Fruit fly (Drosophila melanogaster): Measurements from ENCODE around the gene CG42590.

The CG42590 gene

dm6 chr3L:8094652-8095129 lies 25.6 kb upstream of the CG42590 start (continued):
- TF ChIP-seq Hr3 (GFP tag; optimal IDR thresholded peaks at IDR 0.05): peak; percentile 16
- peak; percentile 41 for TF ChIP-seq CoRest (tag; optimal IDR thresholded peaks at IDR 0.05)
- peak; percentile 37 for TF ChIP-seq CG8924 (tag; optimal IDR thresholded peaks at IDR 0.05)
- no peak for TF ChIP-seq CG33557 (GFP tag; optimal IDR thresholded peaks at IDR 0.05)
- peak; percentile 46; the same call in 2 of the 3 replicates for TF ChIP-seq row (GFP tag; IDR thresholded peaks at IDR 0.05)
- TF ChIP-seq CG10274 (GFP tag; optimal IDR thresholded peaks at IDR 0.05): no peak
- no peak for TF ChIP-seq zen2 (GFP tag; IDR thresholded peaks at IDR 0.05; ENCODE audit: partially characterized antibody)
- no peak for TF ChIP-seq CG17186 (GFP tag; optimal IDR thresholded peaks at IDR 0.05)
- no peak for TF ChIP-seq gcm (GFP tag; optimal IDR thresholded peaks at IDR 0.05)
- TF ChIP-seq CG6765 (GFP tag; optimal IDR thresholded peaks at IDR 0.05): peak; percentile 2
- no peak for TF ChIP-seq CG8290 (GFP tag; optimal IDR thresholded peaks at IDR 0.05)
- TF ChIP-seq CG8290 (tag; optimal IDR thresholded peaks at IDR 0.05): peak in 1 of 2 experiments; percentile 7
- no peak for TF ChIP-seq sr (GFP tag; IDR thresholded peaks at IDR 0.05)
- no peak for TF ChIP-seq CG31388 (GFP tag; optimal IDR thresholded peaks at IDR 0.05)
- TF ChIP-seq Scr (GFP tag; IDR thresholded peaks at IDR 0.05; ENCODE audit: partially characterized antibody): no peak
- no peak for TF ChIP-seq peb (GFP tag; IDR thresholded peaks at IDR 0.05)
- peak; percentile 11 for TF ChIP-seq CG17359 (tag; optimal IDR thresholded peaks at IDR 0.05)
- TF ChIP-seq CG17361 (GFP tag; IDR thresholded peaks at IDR 0.05): 0 out of 3 replicates have a peak, but pooled peaks have one; percentile 44
- no peak for TF ChIP-seq CG4707 (GFP tag; optimal IDR thresholded peaks at IDR 0.05)
- TF ChIP-seq sens (GFP tag): peak; percentile 41
- no peak for TF ChIP-seq CG4282 (GFP tag; optimal IDR thresholded peaks at IDR 0.05)
- no peak for TF ChIP-seq Dbx (GFP tag; IDR thresholded peaks at IDR 0.05)
- TF ChIP-seq E2f2 (GFP tag; IDR thresholded peaks at IDR 0.05): no peak
- TF ChIP-seq disco-r (GFP tag; optimal IDR thresholded peaks at IDR 0.05): no peak
- TF ChIP-seq lilli (GFP tag; optimal IDR thresholded peaks at IDR 0.05): no peak
- no peak for TF ChIP-seq CG30431 (GFP tag; optimal IDR thresholded peaks at IDR 0.05)
- no peak for TF ChIP-seq CG7928 (GFP tag; optimal IDR thresholded peaks at IDR 0.05)
- no peak for TF ChIP-seq CG8478 (optimal IDR thresholded peaks at IDR 0.05)
- TF ChIP-seq crc (GFP tag; optimal IDR thresholded peaks at IDR 0.05): no peak
- peak; percentile 2 for TF ChIP-seq CG12659 (GFP tag; optimal IDR thresholded peaks at IDR 0.05)
- TF ChIP-seq lmd (GFP tag; IDR thresholded peaks at IDR 0.05): peak; percentile 11; the same call in 1 of the 2 replicates
- TF ChIP-seq CG32532 (GFP tag; IDR thresholded peaks at IDR 0.05): peak; percentile 64
- no peak for TF ChIP-seq ttk (GFP tag; IDR thresholded peaks at IDR 0.05)
- no peak for TF ChIP-seq Lhr (GFP tag; optimal IDR thresholded peaks at IDR 0.05)
- peak; percentile 37 for TF ChIP-seq CG15269 (tag; optimal IDR thresholded peaks at IDR 0.05)
- TF ChIP-seq CG1603 (tag; optimal IDR thresholded peaks at IDR 0.05): no peak
- TF ChIP-seq cwo (GFP tag; optimal IDR thresholded peaks at IDR 0.05): peak; percentile 76
- no peak for TF ChIP-seq nau (GFP tag; optimal IDR thresholded peaks at IDR 0.05)
- no peak for TF ChIP-seq jing (GFP tag; optimal IDR thresholded peaks at IDR 0.05)
- TF ChIP-seq Atf3 (GFP tag; optimal IDR thresholded peaks at IDR 0.05): no peak
- peak; percentile 60 for TF ChIP-seq CG17385 (GFP tag; optimal IDR thresholded peaks at IDR 0.05)
- no peak for TF ChIP-seq dan (GFP tag; IDR thresholded peaks at IDR 0.05)
- no peak for TF ChIP-seq az2 (GFP tag; optimal IDR thresholded peaks at IDR 0.05)
- peak; percentile 75 for TF ChIP-seq CG18599 (GFP tag; optimal IDR thresholded peaks at IDR 0.05)
- no peak for TF ChIP-seq Kr (GFP tag; optimal IDR thresholded peaks at IDR 0.05)
- no peak for TF ChIP-seq HLH3B (GFP tag; IDR thresholded peaks at IDR 0.05)
- TF ChIP-seq caup (GFP tag; optimal IDR thresholded peaks at IDR 0.05; ENCODE audit: severe bottlenecking): no peak
- no peak for TF ChIP-seq cato (GFP tag; optimal IDR thresholded peaks at IDR 0.05; ENCODE audit: borderline replicate concordance)
- TF ChIP-seq Asciz (GFP tag; optimal IDR thresholded peaks at IDR 0.05): no peak
- TF ChIP-seq exex (tag; optimal IDR thresholded peaks at IDR 0.05): no peak
- no peak for TF ChIP-seq CG3065 (GFP tag; optimal IDR thresholded peaks at IDR 0.05)

All from whole organism, embryonic.